Worm (Caenorhabditis elegans): Measurements from ENCODE around the gene flp-2.

flp-2 gene

ce11 chrX:10095145-10095544 is at the start of gene flp-2:
Gene flp-2, minus strand, starts transcription at chrX:10095245.
- TF ChIP-seq T22C8.4 (GFP tag; IDR thresholded peaks at IDR 0.05): no peak
- TF ChIP-seq klf-2 (GFP tag; conservative IDR thresholded peaks at IDR 0.05): no peak
- no peak for TF ChIP-seq ref-1 (GFP tag; conservative IDR thresholded peaks at IDR 0.05)
- TF ChIP-seq flt-1 (GFP tag; IDR thresholded peaks at IDR 0.05): no peak
- no peak for TF ChIP-seq tab-1 (GFP tag; IDR thresholded peaks at IDR 0.05)
- no peak for TF ChIP-seq ztf-29 (GFP tag; IDR thresholded peaks at IDR 0.05)
- no peak for TF ChIP-seq med-1 (GFP tag; optimal IDR thresholded peaks at IDR 0.05; ENCODE audit: insufficient read depth)
- no peak for TF ChIP-seq cog-1 (tag; optimal IDR thresholded peaks at IDR 0.05)
- no peak for TF ChIP-seq ztf-23 (GFP tag; IDR thresholded peaks at IDR 0.05)

ce11 chrX:10141963-10142431 is 47.0 kb upstream of the flp-2 start, which contains the start of gene oac-14:
Gene oac-14, minus strand, starts transcription at chrX:10142013.
- TF ChIP-seq T22C8.4 (GFP tag; IDR thresholded peaks at IDR 0.05) (no peak), ztf-23 (GFP tag; IDR thresholded peaks at IDR 0.05) (no peak), med-1 (GFP tag; optimal IDR thresholded peaks at IDR 0.05; ENCODE audit: insufficient read depth) (no peak), ztf-29 (GFP tag; IDR thresholded peaks at IDR 0.05) (no peak), ref-1 (GFP tag; conservative IDR thresholded peaks at IDR 0.05) (no peak)

- TF ChIP-seq med-1 (GFP tag; optimal IDR thresholded peaks at IDR 0.05; ENCODE audit: insufficient read depth) (no peak), ztf-29 (GFP tag; IDR thresholded peaks at IDR 0.05) (no peak), flt-1 (GFP tag; IDR thresholded peaks at IDR 0.05) (no peak), cog-1 (tag; optimal IDR thresholded peaks at IDR 0.05) (no peak), tab-1 (GFP tag; IDR thresholded peaks at IDR 0.05) (no peak), ztf-23 (GFP tag; IDR thresholded peaks at IDR 0.05) (no peak), ref-1 (GFP tag; conservative IDR thresholded peaks at IDR 0.05) (no peak), klf-2 (GFP tag; conservative IDR thresholded peaks at IDR 0.05) (no peak), T22C8.4 (GFP tag; IDR thresholded peaks at IDR 0.05) (no peak)
Measured at ce11 chrX:10141264-10141663, 46.2 kb upstream of the flp-2 start.

ce11 chrX:10138494-10138893 is 43.4 kb upstream of the flp-2 start, which contains the start of gene moc-1:
Gene moc-1, minus strand, starts transcription at chrX:10138620.
- TF ChIP-seq ztf-29 (GFP tag; IDR thresholded peaks at IDR 0.05) (no peak), flt-1 (GFP tag; IDR thresholded peaks at IDR 0.05) (no peak), ref-1 (GFP tag; conservative IDR thresholded peaks at IDR 0.05) (no peak), ztf-23 (GFP tag; IDR thresholded peaks at IDR 0.05) (no peak), T22C8.4 (GFP tag; IDR thresholded peaks at IDR 0.05) (no peak), tab-1 (GFP tag; IDR thresholded peaks at IDR 0.05) (no peak)

ce11 chrX:10133082-10133481 is 38.0 kb upstream of the flp-2 start, which contains the start of gene unc-58:
Gene unc-58, minus strand, starts transcription at chrX:10133182.
- TF ChIP-seq T22C8.4 (GFP tag; IDR thresholded peaks at IDR 0.05) (no peak), ztf-29 (GFP tag; IDR thresholded peaks at IDR 0.05) (no peak), med-1 (GFP tag; optimal IDR thresholded peaks at IDR 0.05; ENCODE audit: insufficient read depth) (no peak), flt-1 (GFP tag; IDR thresholded peaks at IDR 0.05) (no peak)

ce11 chrX:10132546-10133032 is 37.5 kb upstream of the flp-2 start:
- TF ChIP-seq flt-1 (GFP tag; IDR thresholded peaks at IDR 0.05) (peak; percentile 93), ztf-23 (GFP tag; IDR thresholded peaks at IDR 0.05) (peak; percentile 89), med-1 (GFP tag; optimal IDR thresholded peaks at IDR 0.05; ENCODE audit: insufficient read depth) (peak; percentile 32), ztf-29 (GFP tag; IDR thresholded peaks at IDR 0.05) (peak; percentile 41; the same call in 1 of the 2 replicates), cog-1 (tag; optimal IDR thresholded peaks at IDR 0.05) (peak; percentile 68), tab-1 (GFP tag; IDR thresholded peaks at IDR 0.05) (peak; percentile 94), T22C8.4 (GFP tag; IDR thresholded peaks at IDR 0.05) (peak; percentile 91), klf-2 (GFP tag; conservative IDR thresholded peaks at IDR 0.05) (peak; percentile 93), ref-1 (GFP tag; conservative IDR thresholded peaks at IDR 0.05) (peak; percentile 83)

- no peak for TF ChIP-seq med-1 (GFP tag; optimal IDR thresholded peaks at IDR 0.05; ENCODE audit: insufficient read depth)
- no peak for TF ChIP-seq ztf-29 (GFP tag; IDR thresholded peaks at IDR 0.05)
- no peak for TF ChIP-seq klf-2 (GFP tag; conservative IDR thresholded peaks at IDR 0.05)
- TF ChIP-seq ztf-23 (GFP tag; IDR thresholded peaks at IDR 0.05): no peak
- TF ChIP-seq ref-1 (GFP tag; conservative IDR thresholded peaks at IDR 0.05): no peak
- no peak for TF ChIP-seq flt-1 (GFP tag; IDR thresholded peaks at IDR 0.05)
- no peak for TF ChIP-seq tab-1 (GFP tag; IDR thresholded peaks at IDR 0.05)
- TF ChIP-seq cog-1 (tag; optimal IDR thresholded peaks at IDR 0.05): no peak
- no peak for TF ChIP-seq T22C8.4 (GFP tag; IDR thresholded peaks at IDR 0.05)
Measured at ce11 chrX:10130159-10130558, 35.1 kb upstream of the flp-2 start.

ce11 chrX:10124338-10124737 is 29.3 kb upstream of the flp-2 start:
- TF ChIP-seq med-1 (GFP tag; optimal IDR thresholded peaks at IDR 0.05; ENCODE audit: insufficient read depth) (no peak), ref-1 (GFP tag; conservative IDR thresholded peaks at IDR 0.05) (no peak), ztf-23 (GFP tag; IDR thresholded peaks at IDR 0.05) (no peak), klf-2 (GFP tag; conservative IDR thresholded peaks at IDR 0.05) (no peak), tab-1 (GFP tag; IDR thresholded peaks at IDR 0.05) (no peak), flt-1 (GFP tag; IDR thresholded peaks at IDR 0.05) (no peak), T22C8.4 (GFP tag; IDR thresholded peaks at IDR 0.05) (no peak), cog-1 (tag; optimal IDR thresholded peaks at IDR 0.05) (no peak), ztf-29 (GFP tag; IDR thresholded peaks at IDR 0.05) (no peak)

ce11 chrX:10123015-10123414 is 28.0 kb upstream of the flp-2 start:
- TF ChIP-seq cog-1 (tag; optimal IDR thresholded peaks at IDR 0.05): no peak

- TF ChIP-seq ref-1 (GFP tag; conservative IDR thresholded peaks at IDR 0.05): no peak
- no peak for TF ChIP-seq klf-2 (GFP tag; conservative IDR thresholded peaks at IDR 0.05)
- no peak for TF ChIP-seq med-1 (GFP tag; optimal IDR thresholded peaks at IDR 0.05; ENCODE audit: insufficient read depth)
- TF ChIP-seq cog-1 (tag; optimal IDR thresholded peaks at IDR 0.05): no peak
- no peak for TF ChIP-seq flt-1 (GFP tag; IDR thresholded peaks at IDR 0.05)
- no peak for TF ChIP-seq T22C8.4 (GFP tag; IDR thresholded peaks at IDR 0.05)
- no peak for TF ChIP-seq ztf-23 (GFP tag; IDR thresholded peaks at IDR 0.05)
- no peak for TF ChIP-seq ztf-29 (GFP tag; IDR thresholded peaks at IDR 0.05)
- no peak for TF ChIP-seq tab-1 (GFP tag; IDR thresholded peaks at IDR 0.05)
Measured at ce11 chrX:10113677-10114076, 18.6 kb upstream of the flp-2 start.

All from whole organism, midembryonic.